Fruit fly (Drosophila melanogaster) whole organism, embryonic: Measurements from ENCODE around the gene Gos28.
A peak's percentile ranks its signal among the peaks of the same experiment; 100 is the strongest.

Source experiments
- Adf1 ChIP-seq: fragments of 200-800 bp; sonication (Bioruptor generic); IDR thresholded peaks from 2 replicates; pipeline ENCODE4 v1.3.6; 2022; ENCODE audit warnings: missing biosample characterization, missing genetic modification characterization
- Atf-2 ChIP-seq: fragments of 200-800 bp; sonication (Bioruptor generic); optimal IDR thresholded peaks from 2 replicates; lab custom pipeline; 2016; ENCODE audit warnings: missing biosample characterization, missing genetic modification characterization
- Blimp-1 ChIP-seq: fragments of 200-800 bp; sonication (Bioruptor generic); optimal IDR thresholded peaks from 3 replicates; lab custom pipeline; 2018; ENCODE audit warnings: missing biosample characterization, missing genetic modification characterization, mild to moderate bottlenecking, moderate library complexity, missing genetic modification reagents
- CG11398 ChIP-seq: fragments of 200-800 bp; sonication (Bioruptor generic); optimal IDR thresholded peaks from 2 replicates; lab custom pipeline; 2016; ENCODE audit warnings: missing biosample characterization, missing genetic modification characterization
- CG12104 ChIP-seq: fragments of 200-800 bp; sonication (Bioruptor generic); optimal IDR thresholded peaks from 3 replicates; lab custom pipeline; 2016; ENCODE audit warnings: missing biosample characterization, missing genetic modification characterization
- CG13123 ChIP-seq: fragments of 200-800 bp; sonication (Bioruptor generic); optimal IDR thresholded peaks from 2 replicates; lab custom pipeline; 2016; ENCODE audit warnings: missing biosample characterization, missing genetic modification characterization
- CG15601 ChIP-seq: fragments of 200-800 bp; sonication (Bioruptor generic); optimal IDR thresholded peaks from 3 replicates; lab custom pipeline; 2019; ENCODE audit warnings: missing biosample characterization, mild to moderate bottlenecking, missing genetic modification characterization, moderate library complexity
- CG16779 ChIP-seq: fragments of 200-800 bp; sonication (Bioruptor generic); IDR thresholded peaks from 2 replicates; pipeline ENCODE4 v1.3.6; 2022; ENCODE audit warnings: missing biosample characterization, missing genetic modification characterization
- CG16813 ChIP-seq: fragments of 200-800 bp; sonication (Bioruptor generic); IDR thresholded peaks from 3 replicates; pipeline ENCODE4 v1.3.6; 2022; ENCODE audit warnings: missing biosample characterization, missing genetic modification characterization; ENCODE audit not compliant: partially characterized antibody
- CG1792 ChIP-seq: fragments of 200-800 bp; sonication (Bioruptor generic); optimal IDR thresholded peaks from 2 replicates; lab custom pipeline; 2016; ENCODE audit warnings: missing biosample characterization, missing genetic modification characterization
- CG30020 ChIP-seq: fragments of 200-800 bp; optimal IDR thresholded peaks from 2 replicates; lab custom pipeline; 2019; ENCODE audit warnings: missing biosample characterization, mild to moderate bottlenecking, missing genetic modification characterization, moderate library complexity
- CG31365 ChIP-seq: fragments of 200-800 bp; sonication (Bioruptor generic); optimal IDR thresholded peaks from 2 replicates; lab custom pipeline; 2018; ENCODE audit warnings: missing biosample characterization, mild to moderate bottlenecking, missing genetic modification characterization
- CG3163 ChIP-seq: fragments of 200-800 bp; sonication (Bioruptor generic); optimal IDR thresholded peaks from 3 replicates; lab custom pipeline; 2016; ENCODE audit warnings: missing biosample characterization, missing genetic modification characterization
- CG3281 ChIP-seq: fragments of 200-800 bp; sonication (Bioruptor generic); optimal IDR thresholded peaks from 3 replicates; lab custom pipeline; 2017; ENCODE audit warnings: missing biosample characterization, mild to moderate bottlenecking, missing genetic modification characterization
- CG3995 ChIP-seq: fragments of 200-800 bp; sonication (Bioruptor generic); optimal IDR thresholded peaks from 3 replicates; lab custom pipeline; 2016; ENCODE audit warnings: missing biosample characterization, missing genetic modification characterization
- CG4730 ChIP-seq: fragments of 200-800 bp; sonication (Bioruptor generic); IDR thresholded peaks from 2 replicates; pipeline ENCODE4 v1.3.6; 2022; ENCODE audit warnings: missing biosample characterization, missing genetic modification characterization
- CG6175 ChIP-seq: fragments of 200-800 bp; sonication (Bioruptor generic); IDR thresholded peaks from 3 replicates; pipeline ENCODE4 v1.3.6; 2022; ENCODE audit warnings: missing biosample characterization, missing genetic modification characterization
- CG6791 ChIP-seq: fragments of 200-800 bp; sonication (Bioruptor generic); IDR thresholded peaks from 3 replicates; pipeline ENCODE4 v1.3.6; 2022; ENCODE audit warnings: missing biosample characterization, missing genetic modification characterization; ENCODE audit not compliant: partially characterized antibody
- CG7839 ChIP-seq: fragments of 200-800 bp; sonication (Bioruptor generic); optimal IDR thresholded peaks from 3 replicates; lab custom pipeline; 2018; ENCODE audit warnings: missing biosample characterization, mild to moderate bottlenecking, missing genetic modification characterization, moderate library complexity
- CG9437 ChIP-seq: fragments of 200-800 bp; sonication (Bioruptor generic); optimal IDR thresholded peaks from 2 replicates; lab custom pipeline; 2018; ENCODE audit warnings: missing biosample characterization, mild to moderate bottlenecking, missing genetic modification characterization
- CG9609 ChIP-seq: fragments of 200-800 bp; sonication (Bioruptor generic); optimal IDR thresholded peaks from 3 replicates; lab custom pipeline; 2016; ENCODE audit warnings: missing biosample characterization, missing genetic modification characterization
- CTCF ChIP-seq: fragments of 200-800 bp; sonication (Bioruptor generic); optimal IDR thresholded peaks from 2 replicates; lab custom pipeline; 2017; ENCODE audit warnings: missing biosample characterization, mild to moderate bottlenecking, missing genetic modification characterization, moderate library complexity
- Dbx ChIP-seq: fragments of 200-800 bp; sonication (Bioruptor generic); IDR thresholded peaks from 3 replicates; pipeline ENCODE4 v1.3.6; 2022; ENCODE audit warnings: missing biosample characterization, missing genetic modification characterization
- Dfd ChIP-seq, 2 experiments: fragments of >200 bp; optimal IDR thresholded peaks; 2 replicates each; lab custom pipeline; 2017; ENCODE audit warnings: missing biosample characterization in 2 of 2, missing genetic modification characterization in 2 of 2
- HLH4C ChIP-seq: fragments of 200-800 bp; sonication (Bioruptor generic); IDR thresholded peaks from 3 replicates; pipeline ENCODE4 v1.3.6; 2022; ENCODE audit warnings: missing biosample characterization, missing genetic modification characterization; ENCODE audit not compliant: partially characterized antibody
- Jarid2 ChIP-seq: fragments of 200-800 bp; sonication (Bioruptor generic); optimal IDR thresholded peaks from 3 replicates; lab custom pipeline; 2017; ENCODE audit warnings: mild to moderate bottlenecking, missing biosample characterization, missing genetic modification reagents, missing genetic modification characterization
- Oli ChIP-seq: fragments of 200-800 bp; sonication (Bioruptor generic); optimal IDR thresholded peaks from 2 replicates; lab custom pipeline; 2018; ENCODE audit warnings: missing biosample characterization, mild to moderate bottlenecking, missing genetic modification characterization, moderate library complexity
- Sry-β ChIP-seq: fragments of 200-800 bp; sonication (Bioruptor generic); optimal IDR thresholded peaks from 2 replicates; lab custom pipeline; 2018; ENCODE audit warnings: missing biosample characterization, mild to moderate bottlenecking, missing genetic modification characterization, moderate library complexity
- ab ChIP-seq: fragments of 200-800 bp; sonication (Bioruptor generic); optimal IDR thresholded peaks from 2 replicates; lab custom pipeline; 2016; ENCODE audit warnings: missing biosample characterization, missing genetic modification characterization
- amos ChIP-seq: fragments of 200-800 bp; sonication (Bioruptor generic); IDR thresholded peaks from 2 replicates; pipeline ENCODE4 v1.3.6; 2022; ENCODE audit warnings: missing biosample characterization, missing genetic modification characterization; ENCODE audit not compliant: partially characterized antibody
- bbx ChIP-seq: fragments of 200-800 bp; sonication (Bioruptor generic); IDR thresholded peaks from 2 replicates; pipeline ENCODE4 v1.3.6; 2022; ENCODE audit warnings: missing biosample characterization, missing genetic modification characterization; ENCODE audit not compliant: partially characterized antibody
- ewg ChIP-seq: fragments of 200-800 bp; sonication (Bioruptor generic); optimal IDR thresholded peaks from 3 replicates; lab custom pipeline; 2017; ENCODE audit warnings: mild to moderate bottlenecking, missing biosample characterization, missing genetic modification reagents, missing genetic modification characterization
- jing ChIP-seq: fragments of 200-800 bp; sonication (Bioruptor generic); optimal IDR thresholded peaks from 2 replicates; lab custom pipeline; 2018; ENCODE audit warnings: missing biosample characterization, mild to moderate bottlenecking, missing genetic modification characterization
- kay ChIP-seq: fragments of 200-800 bp; sonication (Bioruptor generic); optimal IDR thresholded peaks from 2 replicates; lab custom pipeline; 2016; ENCODE audit warnings: missing biosample characterization, missing genetic modification characterization
- knrl ChIP-seq: fragments of 200-800 bp; sonication (Bioruptor generic); IDR thresholded peaks from 3 replicates; pipeline ENCODE4 v1.3.6; 2022; ENCODE audit warnings: missing biosample characterization, missing genetic modification characterization; ENCODE audit not compliant: partially characterized antibody
- oc ChIP-seq: fragments of 200-800 bp; sonication (Bioruptor generic); optimal IDR thresholded peaks from 2 replicates; lab custom pipeline; 2018; ENCODE audit warnings: missing biosample characterization, mild to moderate bottlenecking, missing genetic modification characterization, moderate library complexity
- phol ChIP-seq: fragments of 200-800 bp; sonication (Bioruptor generic); optimal IDR thresholded peaks from 3 replicates; lab custom pipeline; 2018; ENCODE audit warnings: missing biosample characterization, mild to moderate bottlenecking, missing genetic modification characterization, moderate library complexity
- sob ChIP-seq: fragments of 200-800 bp; sonication (Bioruptor generic); IDR thresholded peaks from 2 replicates; pipeline ENCODE4 v1.3.6; 2022; ENCODE audit warnings: missing biosample characterization, missing genetic modification characterization
- stwl ChIP-seq: fragments of 200-800 bp; sonication (Bioruptor generic); optimal IDR thresholded peaks from 3 replicates; lab custom pipeline; 2018; ENCODE audit warnings: missing biosample characterization, mild to moderate bottlenecking, missing genetic modification characterization, moderate library complexity
- vnd ChIP-seq: fragments of 200-800 bp; sonication (Bioruptor generic); IDR thresholded peaks from 3 replicates; pipeline ENCODE4 v1.3.6; 2022; ENCODE audit warnings: missing biosample characterization, missing genetic modification characterization; ENCODE audit not compliant: partially characterized antibody
- wdn ChIP-seq: fragments of 200-800 bp; sonication (Bioruptor generic); IDR thresholded peaks from 2 replicates; pipeline ENCODE4 v1.3.6; 2022; ENCODE audit warnings: missing biosample characterization, missing genetic modification characterization

Gene Gos28

dm6 chr3R:18621230-18621629, 42.3 kb upstream of the Gos28 start, which contains the start of gene CG14304 (continued):
- no peak for TF ChIP-seq Oli (tag; lab: Kevin White, UChicago)
- no peak for TF ChIP-seq CG9437
- TF ChIP-seq CG30020 (tag; lab: Kevin White, UChicago): no peak
- no peak for TF ChIP-seq CG3995 (GFP tag; lab: Kevin White, UChicago)
- peak; percentile 56 for TF ChIP-seq stwl
- peak; percentile 27 for TF ChIP-seq Blimp-1 (GFP tag; lab: Kevin White, UChicago)
- TF ChIP-seq CG16813 (GFP tag; lab: Robert Waterston, UW): 0 out of 3 replicates have a peak, but pooled peaks have one; percentile 20
- peak; percentile 55 for TF ChIP-seq CTCF (GFP tag; lab: Kevin White, UChicago)
- peak; percentile 4 for TF ChIP-seq oc (tag; lab: Kevin White, UChicago)
- TF ChIP-seq phol (tag; lab: Kevin White, UChicago): no peak
- peak; percentile 97 for TF ChIP-seq CG31365 (tag; lab: Kevin White, UChicago)
- TF ChIP-seq CG9609: no peak
- no peak for TF ChIP-seq CG4730
- 0 out of 3 replicates have a peak, but pooled peaks have one; percentile 58 for TF ChIP-seq CG6175 (GFP tag; lab: Robert Waterston, UW)
- TF ChIP-seq jing (GFP tag; lab: Kevin White, UChicago): no peak
- peak; percentile 49; the same call in 1 of the 2 replicates for TF ChIP-seq bbx (GFP tag; lab: Robert Waterston, UW)
- no peak for TF ChIP-seq Sry-β
- peak; percentile 46 for TF ChIP-seq kay (GFP tag; lab: Kevin White, UChicago)
- no peak for TF ChIP-seq CG13123 (GFP tag; lab: Kevin White, UChicago)
- TF ChIP-seq sob (GFP tag; lab: Robert Waterston, UW): no peak
- TF ChIP-seq CG6791 (GFP tag; lab: Robert Waterston, UW): peak; percentile 20; the same call in 1 of the 3 replicates
- TF ChIP-seq CG7839 (tag; lab: Kevin White, UChicago): no peak
- no peak for TF ChIP-seq CG1792 (GFP tag; lab: Kevin White, UChicago)
- TF ChIP-seq CG3281 (GFP tag; lab: Kevin White, UChicago): no peak
- no peak for TF ChIP-seq Atf-2
- TF ChIP-seq CG12104 (GFP tag; lab: Kevin White, UChicago): no peak
- TF ChIP-seq wdn: no peak
- peak; percentile 18; the same call in 1 of the 2 replicates for TF ChIP-seq Adf1 (GFP tag; lab: Robert Waterston, UW)
- peak; percentile 32; the same call in 1 of the 2 replicates for TF ChIP-seq amos (GFP tag; lab: Robert Waterston, UW)
- TF ChIP-seq Jarid2 (GFP tag; lab: Kevin White, UChicago): peak; percentile 35
- TF ChIP-seq vnd (GFP tag; lab: Robert Waterston, UW): peak; percentile 39; the same call in 1 of the 3 replicates
- no peak for TF ChIP-seq CG16779 (GFP tag; lab: Robert Waterston, UW)
- TF ChIP-seq Dfd (GFP tag; optimal IDR thresholded peaks at IDR 0.05; lab: Kevin White, UChicago): peak in 1 of 2 experiments; percentile 39
- no peak for TF ChIP-seq ab
- TF ChIP-seq CG3163 (GFP tag; lab: Kevin White, UChicago): peak; percentile 97
- no peak for TF ChIP-seq HLH4C (GFP tag; lab: Robert Waterston, UW)
- TF ChIP-seq CG11398: no peak
- peak; percentile 31 for TF ChIP-seq ewg (GFP tag; lab: Kevin White, UChicago)
- TF ChIP-seq CG15601 (tag; lab: Kevin White, UChicago): peak; percentile 74
- no peak for TF ChIP-seq Dbx
- TF ChIP-seq knrl (GFP tag; lab: Robert Waterston, UW): 0 out of 3 replicates have a peak, but pooled peaks have one; percentile 12
